Fruit fly (Drosophila melanogaster): ENCODE data around the gene Gk2.

The Gk2 gene

DNA sequence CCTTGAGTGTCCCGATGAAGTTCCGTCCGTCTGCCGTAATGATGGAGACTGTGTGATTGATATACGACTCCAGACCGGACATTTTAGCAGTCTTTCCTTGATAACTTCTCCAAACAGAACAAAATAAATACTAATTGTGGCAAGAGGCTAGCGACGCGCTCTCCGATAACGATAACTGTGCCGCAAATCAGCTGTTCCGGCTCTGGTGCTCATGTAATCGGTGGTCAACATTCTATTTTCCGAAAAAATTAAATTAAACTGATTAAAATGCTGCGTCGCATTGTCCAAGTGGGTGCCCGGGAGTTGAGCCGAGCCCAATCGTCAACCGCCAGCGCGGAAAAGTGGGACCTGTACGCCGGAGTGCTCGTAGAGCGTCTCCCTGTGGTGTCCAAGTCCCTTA, 39.0 kb downstream of the Gk2 start, which contains the start of the genes CG2021 and mRpL46:
TSS of gene CG2021 (minus strand) at position 163 of the 400 bp plus-strand sequence.
TSS of gene mRpL46 (plus strand) at position 191 of the 400 bp plus-strand sequence.
- TF ChIP-seq pan (optimal IDR thresholded peaks at IDR 0.05) (no peak), psq (optimal IDR thresholded peaks at IDR 0.05) (no peak), EcR (GFP tag; optimal IDR thresholded peaks at IDR 0.05) (no peak), usp (GFP tag; optimal IDR thresholded peaks at IDR 0.05) (no peak), CG8478 (optimal IDR thresholded peaks at IDR 0.05) (no peak), Dll (optimal IDR thresholded peaks at IDR 0.05) (no peak)

DNA sequence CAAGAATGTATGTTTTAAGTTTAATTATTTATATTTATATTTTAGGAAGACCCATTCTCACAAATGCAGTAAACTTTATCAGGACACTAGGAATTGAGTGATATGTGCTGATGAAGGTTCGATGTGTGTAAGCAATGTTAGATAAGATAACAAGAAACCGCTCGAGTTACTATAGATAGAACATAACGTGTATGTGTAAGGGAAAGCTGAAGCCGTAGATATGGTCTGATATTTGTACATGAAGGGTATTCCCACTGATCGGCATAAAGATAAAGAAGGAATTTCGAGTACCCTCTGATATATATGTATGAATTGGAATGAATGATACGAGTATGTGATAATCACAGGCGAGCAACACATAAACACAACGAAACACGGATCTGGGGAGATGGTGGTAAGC, 45.9 kb downstream of the Gk2 start:
- no peak for TF ChIP-seq pan (optimal IDR thresholded peaks at IDR 0.05)
- TF ChIP-seq Dll (optimal IDR thresholded peaks at IDR 0.05) = no peak
- no peak for TF ChIP-seq CG8478 (optimal IDR thresholded peaks at IDR 0.05)
- TF ChIP-seq EcR (GFP tag; optimal IDR thresholded peaks at IDR 0.05) = no peak
- TF ChIP-seq psq (optimal IDR thresholded peaks at IDR 0.05) = no peak
- no peak for TF ChIP-seq usp (GFP tag; optimal IDR thresholded peaks at IDR 0.05)

DNA sequence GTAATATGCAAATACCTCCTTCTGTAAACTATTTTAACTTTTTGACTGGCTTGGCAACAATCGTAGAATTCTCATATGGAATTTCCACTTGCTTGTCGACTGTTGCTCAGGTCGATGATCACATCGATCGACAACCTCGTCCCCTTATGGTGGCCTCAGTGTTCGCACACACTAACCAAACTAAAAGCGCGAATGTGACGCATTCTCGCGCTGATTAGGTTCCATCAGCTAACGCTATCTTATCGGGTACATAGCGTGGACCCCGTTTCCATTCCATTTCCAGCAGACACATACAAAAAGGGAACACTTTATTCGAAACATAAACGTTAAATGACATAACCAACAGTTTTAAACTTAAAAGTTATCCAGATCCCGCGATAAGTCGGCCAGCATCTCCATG, 51.1 kb downstream of the Gk2 start:
- TF ChIP-seq usp (GFP tag; optimal IDR thresholded peaks at IDR 0.05) = no peak

DNA sequence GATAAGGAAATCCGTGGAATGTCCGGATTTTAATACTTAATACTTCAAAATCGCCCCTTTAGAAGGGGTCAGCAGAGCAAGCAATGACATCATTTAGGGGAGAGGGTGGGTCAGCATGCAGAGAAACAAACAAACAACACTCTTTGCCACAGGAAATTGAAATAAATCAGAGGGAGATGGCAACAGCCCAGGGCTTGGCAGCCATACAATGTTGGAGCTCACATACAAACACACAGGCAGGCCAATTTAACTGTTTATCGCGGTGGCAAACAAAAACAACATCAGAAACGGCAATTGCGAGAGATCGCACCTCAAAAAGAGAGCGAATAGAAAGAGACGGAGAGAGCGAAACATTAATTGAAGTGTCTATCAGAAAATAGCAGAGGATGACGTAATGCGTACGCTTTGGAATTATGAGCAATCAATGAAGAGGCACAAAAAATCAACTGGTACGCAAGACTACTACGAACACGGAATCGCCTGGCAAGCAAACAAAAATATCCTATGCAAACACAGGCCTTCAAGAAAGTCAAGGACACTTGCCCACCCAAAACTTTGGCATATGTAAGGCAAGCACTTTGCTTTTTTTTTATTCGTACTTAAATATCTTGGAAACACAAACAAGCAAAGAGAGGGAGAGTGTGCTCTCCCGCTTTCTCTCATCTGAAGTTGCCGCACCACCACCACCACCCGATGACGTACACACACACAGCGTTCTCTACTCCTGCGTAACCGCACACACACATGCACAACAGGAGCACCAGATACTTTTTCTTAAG, 56.1 kb downstream of the Gk2 start:
- TF ChIP-seq Dll (optimal IDR thresholded peaks at IDR 0.05) = peak; percentile 85
- no peak for TF ChIP-seq CG8478 (optimal IDR thresholded peaks at IDR 0.05)
- TF ChIP-seq psq (optimal IDR thresholded peaks at IDR 0.05) = no peak

Data from whole organism.